Worm (Caenorhabditis elegans) whole organism, late embryonic: ENCODE measurements around the gene dpy-22.

ENCODE experiments used
- ceh-24 ChIP-seq: sonication (generic microtip); optimal IDR thresholded peaks from 2 replicates; lab custom pipeline; 2016; ENCODE audit warnings: mild to moderate bottlenecking, missing genetic modification characterization, missing compliant biosample characterization
- dmd-4 ChIP-seq: sonication (generic microtip); optimal IDR thresholded peaks from 2 replicates; lab custom pipeline; 2016; ENCODE audit warnings: borderline replicate concordance, missing genetic modification characterization, missing compliant biosample characterization
- sox-4 ChIP-seq: sonication (generic microtip); optimal IDR thresholded peaks from 2 replicates; lab custom pipeline; 2017; ENCODE audit warnings: mild to moderate bottlenecking, missing genetic modification characterization, inconsistent platforms, missing compliant biosample characterization

DNA sequence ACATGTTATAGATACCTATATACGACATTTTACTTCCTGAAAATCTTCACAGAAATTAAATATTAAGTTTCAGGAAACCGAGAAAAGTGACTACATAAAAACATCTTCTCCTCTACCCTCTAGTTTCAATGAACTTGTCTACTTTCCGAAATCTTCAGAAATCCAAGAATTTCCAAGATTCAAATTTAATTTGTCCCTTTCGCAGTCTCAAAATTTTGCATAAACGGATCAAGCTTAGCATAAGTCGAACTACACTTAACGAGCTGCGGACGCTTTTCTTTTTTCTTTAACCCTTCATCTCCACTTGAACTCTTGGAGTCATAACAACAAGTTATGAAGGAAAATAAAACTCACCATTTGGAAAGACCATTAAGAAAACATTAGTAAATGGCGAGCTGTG, 16.6 kb downstream of the dpy-22 start:
- TF ChIP-seq dmd-4 (tag; lab: Kevin White, UChicago), result no peak
- no peak for TF ChIP-seq ceh-24
- no peak for TF ChIP-seq sox-4 (tag; lab: Kevin White, UChicago)
